Fruit fly (Drosophila melanogaster) whole organism, prepupa: Measurements from ENCODE around the gene Ssadh.
A peak's percentile ranks its signal among the peaks of the same experiment; 100 is the strongest.

Experiments
- CG10631 ChIP-seq: fragments of 200-800 bp; sonication (Bioruptor generic); optimal IDR thresholded peaks from 2 replicates; lab custom pipeline; 2016; ENCODE audit warnings: missing biosample characterization, missing genetic modification characterization
- CG10669 ChIP-seq: fragments of 200-800 bp; sonication (Bioruptor generic); optimal IDR thresholded peaks from 3 replicates; lab custom pipeline; 2018; ENCODE audit warnings: missing biosample characterization, mild to moderate bottlenecking, missing genetic modification characterization, moderate library complexity
- CG11294 ChIP-seq: fragments of 200-800 bp; sonication (Bioruptor generic); IDR thresholded peaks from 2 replicates; pipeline ENCODE4 v1.3.6; 2022; ENCODE audit warnings: missing biosample characterization, missing genetic modification characterization
- CG11762 ChIP-seq: fragments of 200-800 bp; sonication (Bioruptor generic); optimal IDR thresholded peaks from 3 replicates; lab custom pipeline; 2016; ENCODE audit warnings: missing biosample characterization, missing genetic modification characterization; ENCODE audit not compliant: insufficient read depth
- CG15336 ChIP-seq: fragments of 200-800 bp; sonication (Bioruptor generic); IDR thresholded peaks from 2 replicates; pipeline ENCODE4 v1.3.6; 2022; ENCODE audit warnings: missing biosample characterization, missing genetic modification characterization
- CG1621 ChIP-seq: fragments of 200-800 bp; sonication (Bioruptor generic); optimal IDR thresholded peaks from 3 replicates; lab custom pipeline; 2018; ENCODE audit warnings: missing biosample characterization, mild to moderate bottlenecking, missing genetic modification characterization
- CG3032 ChIP-seq: fragments of 200-800 bp; optimal IDR thresholded peaks from 2 replicates; lab custom pipeline; 2019; ENCODE audit warnings: missing biosample characterization, mild to moderate bottlenecking, missing genetic modification characterization, moderate library complexity
- CG31627 ChIP-seq: fragments of 200-800 bp; sonication (Bioruptor generic); optimal IDR thresholded peaks from 3 replicates; lab custom pipeline; 2016; ENCODE audit warnings: missing biosample characterization, missing genetic modification characterization
- CG34406 ChIP-seq: fragments of 200-800 bp; sonication (Bioruptor generic); optimal IDR thresholded peaks from 3 replicates; lab custom pipeline; 2016; ENCODE audit warnings: missing biosample characterization, missing genetic modification characterization
- CG3919 ChIP-seq: fragments of 200-800 bp; sonication (Bioruptor generic); optimal IDR thresholded peaks from 3 replicates; lab custom pipeline; 2016; ENCODE audit warnings: missing biosample characterization, missing genetic modification characterization
- CG4318 ChIP-seq: fragments of 200-800 bp; sonication (Bioruptor generic); optimal IDR thresholded peaks from 3 replicates; lab custom pipeline; 2017; ENCODE audit warnings: missing biosample characterization, mild to moderate bottlenecking, missing genetic modification characterization
- CG6163 ChIP-seq: fragments of 200-800 bp; sonication (Bioruptor generic); IDR thresholded peaks from 3 replicates; pipeline ENCODE4 v1.3.6; 2022; ENCODE audit warnings: missing biosample characterization, missing genetic modification characterization
- CG6792 ChIP-seq: fragments of 200-800 bp; sonication (Bioruptor generic); optimal IDR thresholded peaks from 3 replicates; lab custom pipeline; 2016; ENCODE audit warnings: missing biosample characterization, missing genetic modification characterization
- CG6808 ChIP-seq: fragments of 200-800 bp; sonication (Bioruptor generic); optimal IDR thresholded peaks from 3 replicates; lab custom pipeline; 2017; ENCODE audit warnings: missing biosample characterization, missing genetic modification characterization, mild to moderate bottlenecking, moderate library complexity, missing genetic modification reagents
- CG6854 ChIP-seq: fragments of 200-800 bp; sonication (Bioruptor generic); optimal IDR thresholded peaks from 2 replicates; lab custom pipeline; 2017; ENCODE audit warnings: missing biosample characterization, mild to moderate bottlenecking, missing genetic modification characterization
- CG7368 ChIP-seq: fragments of 200-800 bp; sonication (Bioruptor generic); optimal IDR thresholded peaks from 3 replicates; lab custom pipeline; 2016; ENCODE audit warnings: missing biosample characterization, missing genetic modification characterization
- CG8119 ChIP-seq: fragments of 200-800 bp; sonication (Bioruptor generic); IDR thresholded peaks from 3 replicates; pipeline ENCODE4 v1.3.6; 2022; ENCODE audit warnings: missing biosample characterization, missing genetic modification characterization
- CG8632 ChIP-seq: fragments of 200-800 bp; sonication (Bioruptor generic); optimal IDR thresholded peaks from 3 replicates; lab custom pipeline; 2016; ENCODE audit warnings: missing biosample characterization, missing genetic modification characterization
- CG9139 ChIP-seq: fragments of 200-800 bp; sonication (Bioruptor generic); optimal IDR thresholded peaks from 3 replicates; lab custom pipeline; 2017; ENCODE audit warnings: missing biosample characterization, mild to moderate bottlenecking, missing genetic modification characterization
- Eip75B ChIP-seq: fragments of 200-800 bp; sonication (Bioruptor generic); optimal IDR thresholded peaks from 3 replicates; lab custom pipeline; 2016; ENCODE audit warnings: missing biosample characterization, missing genetic modification characterization
- Eip78C ChIP-seq: fragments of 200-800 bp; sonication (Bioruptor generic); peaks from one replicate; lab custom pipeline; 2016; ENCODE audit warnings: missing biosample characterization, missing genetic modification characterization
- Eip93F ChIP-seq: fragments of 200-800 bp; sonication (Bioruptor generic); optimal IDR thresholded peaks from 2 replicates; lab custom pipeline; 2016; ENCODE audit warnings: missing biosample characterization, mild to moderate bottlenecking, missing genetic modification characterization
- Ets21C ChIP-seq: fragments of 200-800 bp; sonication (Bioruptor generic); optimal IDR thresholded peaks from 3 replicates; lab custom pipeline; 2016; ENCODE audit warnings: missing biosample characterization, missing genetic modification characterization
- Ets96B ChIP-seq: fragments of 200-800 bp; optimal IDR thresholded peaks from 2 replicates; lab custom pipeline; 2019; ENCODE audit warnings: missing biosample characterization, mild to moderate bottlenecking, missing genetic modification characterization, moderate library complexity
- Gug ChIP-seq: fragments of 200-800 bp; sonication (Bioruptor generic); IDR thresholded peaks from 2 replicates; pipeline ENCODE4 v1.3.6; 2022; ENCODE audit warnings: missing biosample characterization, missing genetic modification characterization
- Hr4 ChIP-seq: fragments of 200-800 bp; sonication (Bioruptor generic); optimal IDR thresholded peaks from 3 replicates; lab custom pipeline; 2016; ENCODE audit warnings: missing biosample characterization, missing genetic modification characterization
- Met ChIP-seq: fragments of 200-800 bp; sonication (Bioruptor generic); optimal IDR thresholded peaks from 3 replicates; lab custom pipeline; 2016; ENCODE audit warnings: missing biosample characterization, missing genetic modification characterization
- OdsH ChIP-seq: fragments of 200-800 bp; sonication (Bioruptor generic); optimal IDR thresholded peaks from 3 replicates; lab custom pipeline; 2016; ENCODE audit warnings: missing biosample characterization, missing genetic modification characterization
- Smox ChIP-seq: fragments of 200-800 bp; sonication (Bioruptor generic); optimal IDR thresholded peaks from 3 replicates; lab custom pipeline; 2016; ENCODE audit warnings: missing biosample characterization, missing genetic modification characterization
- Sox14 ChIP-seq: fragments of 200-800 bp; sonication (Bioruptor generic); optimal IDR thresholded peaks from 3 replicates; lab custom pipeline; 2016; ENCODE audit warnings: missing biosample characterization, missing genetic modification characterization
- Sox15 ChIP-seq: fragments of 200-800 bp; sonication (Bioruptor generic); optimal IDR thresholded peaks from 3 replicates; lab custom pipeline; 2016; ENCODE audit warnings: missing biosample characterization, missing genetic modification characterization
- achi ChIP-seq: fragments of 200-800 bp; sonication (Bioruptor generic); optimal IDR thresholded peaks from 3 replicates; lab custom pipeline; 2016; ENCODE audit warnings: missing biosample characterization, missing genetic modification characterization
- cyc ChIP-seq: fragments of 200-800 bp; sonication (Bioruptor generic); optimal IDR thresholded peaks from 3 replicates; lab custom pipeline; 2016; ENCODE audit warnings: missing biosample characterization, missing genetic modification characterization
- dac ChIP-seq: fragments of 200-800 bp; sonication (Bioruptor generic); optimal IDR thresholded peaks from 2 replicates; lab custom pipeline; 2017; ENCODE audit warnings: missing biosample characterization, mild to moderate bottlenecking, missing genetic modification characterization
- dsx ChIP-seq: fragments of 200-800 bp; optimal IDR thresholded peaks from 3 replicates; lab custom pipeline; 2019; ENCODE audit warnings: missing biosample characterization, mild to moderate bottlenecking, missing genetic modification characterization, moderate library complexity; ENCODE audit not compliant: poor library complexity, severe bottlenecking
- eg ChIP-seq: fragments of 200-800 bp; sonication (Bioruptor generic); IDR thresholded peaks from 3 replicates; pipeline ENCODE4 v1.3.6; 2022; ENCODE audit warnings: missing biosample characterization, missing genetic modification characterization
- esn ChIP-seq: fragments of 200-800 bp; sonication (Bioruptor generic); optimal IDR thresholded peaks from 2 replicates; lab custom pipeline; 2016; ENCODE audit warnings: missing biosample characterization, mild to moderate bottlenecking, missing genetic modification characterization, moderate library complexity
- fd59A ChIP-seq: fragments of 200-800 bp; sonication (Bioruptor generic); optimal IDR thresholded peaks from 2 replicates; lab custom pipeline; 2017; ENCODE audit warnings: missing biosample characterization, mild to moderate bottlenecking, missing genetic modification characterization, missing genetic modification reagents
- fd85E ChIP-seq: fragments of 200-800 bp; sonication (Bioruptor generic); optimal IDR thresholded peaks from 3 replicates; lab custom pipeline; 2016; ENCODE audit warnings: missing biosample characterization, missing genetic modification characterization
- fkh ChIP-seq: fragments of 200-800 bp; sonication (Bioruptor generic); optimal IDR thresholded peaks from 3 replicates; lab custom pipeline; 2017; ENCODE audit warnings: missing biosample characterization, mild to moderate bottlenecking, missing genetic modification characterization, moderate library complexity
- lz ChIP-seq: fragments of 200-800 bp; sonication (Bioruptor generic); optimal IDR thresholded peaks from 3 replicates; lab custom pipeline; 2016; ENCODE audit warnings: missing biosample characterization, missing genetic modification characterization
- net ChIP-seq: fragments of 200-800 bp; sonication (Bioruptor generic); optimal IDR thresholded peaks from 3 replicates; lab custom pipeline; 2016; ENCODE audit warnings: missing biosample characterization, missing genetic modification characterization
- pdm3 ChIP-seq: fragments of 200-800 bp; sonication (Bioruptor generic); optimal IDR thresholded peaks from 3 replicates; lab custom pipeline; 2016; ENCODE audit warnings: missing biosample characterization, missing genetic modification characterization
- salr ChIP-seq, 2 experiments: fragments of 200-800 bp; sonication (Bioruptor generic); optimal IDR thresholded peaks; 3 replicates each; lab custom pipeline; 2016 to 2018; ENCODE audit warnings: missing biosample characterization in 2 of 2, missing genetic modification characterization in 2 of 2, mild to moderate bottlenecking in 1 of 2
- ss ChIP-seq, 2 experiments: fragments of 200-800 bp; sonication (Bioruptor generic); optimal IDR thresholded peaks; 2 replicates in 1 of 2; 3 replicates in 1 of 2; lab custom pipeline; 2017 to 2018; ENCODE audit warnings: mild to moderate bottlenecking in 2 of 2, missing biosample characterization in 2 of 2, missing genetic modification characterization in 2 of 2, moderate library complexity in 1 of 2
- svp ChIP-seq: fragments of 200-800 bp; sonication (Bioruptor generic); peaks from one replicate; lab custom pipeline; 2016; ENCODE audit warnings: missing biosample characterization, missing genetic modification characterization
- vri ChIP-seq: fragments of 200-800 bp; sonication (Bioruptor generic); optimal IDR thresholded peaks from 3 replicates; lab custom pipeline; 2016; ENCODE audit warnings: missing biosample characterization, mild to moderate bottlenecking, missing genetic modification characterization

Gene Ssadh

dm6 chr3R:25652066-25652720, 25.5 kb upstream of the Ssadh start:
- peak; percentile 64 for TF ChIP-seq svp (GFP tag; lab: Kevin White, UChicago)
- TF ChIP-seq achi, result peak; percentile 77
- peak; percentile 23; the same call in 1 of the 3 replicates for TF ChIP-seq eg (GFP tag; lab: Robert Waterston, UW)
- no peak for TF ChIP-seq Met (GFP tag; lab: Kevin White, UChicago)
- TF ChIP-seq CG6792 (GFP tag; lab: Kevin White, UChicago), result no peak
- no peak for TF ChIP-seq fkh (GFP tag; lab: Kevin White, UChicago)
- no peak for TF ChIP-seq Eip75B (GFP tag; lab: Kevin White, UChicago)
- no peak for TF ChIP-seq CG7368 (GFP tag; lab: Kevin White, UChicago)
- no peak for TF ChIP-seq fd59A (GFP tag; lab: Kevin White, UChicago)
- TF ChIP-seq esn (GFP tag; lab: Kevin White, UChicago), result no peak
- no peak for TF ChIP-seq CG9139 (GFP tag; lab: Kevin White, UChicago)

- peak; percentile 47 for TF ChIP-seq CG3919
- TF ChIP-seq CG8119 (GFP tag; lab: Robert Waterston, UW), result peak; percentile 70
- TF ChIP-seq CG31627 (GFP tag; lab: Kevin White, UChicago), result no peak
- TF ChIP-seq CG10669 (GFP tag; lab: Kevin White, UChicago), result peak; percentile 38
- TF ChIP-seq Sox14 (GFP tag; lab: Kevin White, UChicago), result peak; percentile 10
- peak; percentile 53 for TF ChIP-seq svp (GFP tag; lab: Kevin White, UChicago)
- peak; percentile 11 for TF ChIP-seq CG1621 (tag; lab: Kevin White, UChicago)
- TF ChIP-seq vri, result no peak
- TF ChIP-seq Sox15 (GFP tag; lab: Kevin White, UChicago), result no peak
- TF ChIP-seq fd85E, result no peak
- TF ChIP-seq cyc (GFP tag; lab: Kevin White, UChicago), result peak; percentile 38
- peak; percentile 30 for TF ChIP-seq lz (GFP tag; lab: Kevin White, UChicago)
- TF ChIP-seq salr (GFP tag; optimal IDR thresholded peaks at IDR 0.05; lab: Kevin White, UChicago), result no peak
- peak; percentile 25 for TF ChIP-seq Smox (GFP tag; lab: Kevin White, UChicago)
- peak; percentile 39 for TF ChIP-seq Met (GFP tag; lab: Kevin White, UChicago)
- 0 out of 2 replicates have a peak, but pooled peaks have one; percentile 11 for TF ChIP-seq CG11294 (GFP tag; lab: Robert Waterston, UW)
- peak; percentile 79 for TF ChIP-seq Eip78C (GFP tag; lab: Kevin White, UChicago)
- TF ChIP-seq Eip93F, result no peak
- peak; percentile 49 for TF ChIP-seq achi
- TF ChIP-seq ss (GFP tag; optimal IDR thresholded peaks at IDR 0.05; lab: Kevin White, UChicago), result peak in 1 of 2 experiments; percentile 47
- TF ChIP-seq CG9139 (GFP tag; lab: Kevin White, UChicago), result peak; percentile 22
- TF ChIP-seq CG6808 (GFP tag; lab: Kevin White, UChicago), result peak; percentile 46
- TF ChIP-seq CG8632 (GFP tag; lab: Kevin White, UChicago), result peak; percentile 18
- peak; percentile 28 for TF ChIP-seq CG34406
- TF ChIP-seq CG6163 (GFP tag; lab: Robert Waterston, UW), result peak; percentile 71; the same call in 1 of the 3 replicates
- TF ChIP-seq CG6854, result no peak
- no peak for TF ChIP-seq Ets21C
- TF ChIP-seq CG15336 (GFP tag; lab: Robert Waterston, UW), result peak; percentile 77
- TF ChIP-seq eg (GFP tag; lab: Robert Waterston, UW), result peak; percentile 66
- TF ChIP-seq Eip75B (GFP tag; lab: Kevin White, UChicago), result peak; percentile 36
- TF ChIP-seq OdsH (GFP tag; lab: Kevin White, UChicago), result peak; percentile 55
- TF ChIP-seq Ets96B, result peak; percentile 45
- TF ChIP-seq CG10631 (GFP tag; lab: Kevin White, UChicago), result peak; percentile 39
- no peak for TF ChIP-seq CG4318
- TF ChIP-seq dac (GFP tag; lab: Kevin White, UChicago), result no peak
- TF ChIP-seq esn (GFP tag; lab: Kevin White, UChicago), result peak; percentile 47
- TF ChIP-seq Gug (GFP tag; lab: Robert Waterston, UW), result peak; percentile 13; the same call in 1 of the 2 replicates
- no peak for TF ChIP-seq fd59A (GFP tag; lab: Kevin White, UChicago)
- peak; percentile 50 for TF ChIP-seq dsx (GFP tag; lab: Kevin White, UChicago)
- TF ChIP-seq pdm3, result peak; percentile 43
- TF ChIP-seq Hr4 (GFP tag; lab: Kevin White, UChicago), result peak; percentile 65
- peak; percentile 47 for TF ChIP-seq CG3032 (tag; lab: Kevin White, UChicago)
- no peak for TF ChIP-seq CG11762 (GFP tag; lab: Kevin White, UChicago)
- TF ChIP-seq net (GFP tag; lab: Kevin White, UChicago), result no peak
Measured at dm6 chr3R:25651414-25651813, 24.7 kb upstream of the Ssadh start.
